Fruit fly (Drosophila melanogaster) whole organism, embryonic: Measurements from ENCODE around the gene CG4025.

Experiments used
- Adf1 ChIP-seq: fragments of 200-800 bp; sonication (Bioruptor generic); IDR thresholded peaks from 2 replicates; pipeline ENCODE4 v1.3.6; 2022; ENCODE audit warnings: missing biosample characterization, missing genetic modification characterization
- BEAF-32 ChIP-seq: fragments of 200-800 bp; sonication (Bioruptor generic); optimal IDR thresholded peaks from 3 replicates; lab custom pipeline; 2017; ENCODE audit warnings: missing biosample characterization, missing genetic modification characterization, mild to moderate bottlenecking, moderate library complexity, missing genetic modification reagents
- Bdp1 ChIP-seq: fragments of 200-800 bp; sonication (Bioruptor generic); optimal IDR thresholded peaks from 3 replicates; lab custom pipeline; 2016; ENCODE audit warnings: missing biosample characterization, missing genetic modification characterization
- CG10209 ChIP-seq: fragments of 200-800 bp; sonication (Bioruptor generic); optimal IDR thresholded peaks from 3 replicates; lab custom pipeline; 2017; ENCODE audit warnings: missing biosample characterization, mild to moderate bottlenecking, missing genetic modification characterization, missing genetic modification reagents
- CG10462 ChIP-seq: fragments of 200-800 bp; sonication (Bioruptor generic); optimal IDR thresholded peaks from 2 replicates; lab custom pipeline; 2016; ENCODE audit warnings: missing biosample characterization, missing genetic modification characterization
- CG12155 ChIP-seq: fragments of 200-800 bp; sonication (Bioruptor generic); optimal IDR thresholded peaks from 3 replicates; lab custom pipeline; 2016; ENCODE audit warnings: missing biosample characterization, missing genetic modification characterization
- CG12769 ChIP-seq: fragments of 200-800 bp; sonication (Bioruptor generic); optimal IDR thresholded peaks from 2 replicates; lab custom pipeline; 2019; ENCODE audit warnings: missing biosample characterization, mild to moderate bottlenecking, missing genetic modification characterization, moderate library complexity
- CG16779 ChIP-seq: fragments of 200-800 bp; sonication (Bioruptor generic); IDR thresholded peaks from 2 replicates; pipeline ENCODE4 v1.3.6; 2022; ENCODE audit warnings: missing biosample characterization, missing genetic modification characterization
- CG16863 ChIP-seq: fragments of 200-800 bp; sonication (Bioruptor generic); optimal IDR thresholded peaks from 3 replicates; lab custom pipeline; 2016; ENCODE audit warnings: missing biosample characterization, missing genetic modification characterization
- CG17361 ChIP-seq: fragments of 200-800 bp; sonication (Bioruptor generic); IDR thresholded peaks from 3 replicates; pipeline ENCODE4 v1.3.6; 2022; ENCODE audit warnings: missing biosample characterization, missing genetic modification characterization
- CG18619 ChIP-seq: fragments of 200-800 bp; sonication (Bioruptor generic); optimal IDR thresholded peaks from 3 replicates; lab custom pipeline; 2017; ENCODE audit warnings: missing biosample characterization, mild to moderate bottlenecking, missing genetic modification characterization
- CG2199 ChIP-seq: fragments of 200-800 bp; sonication (Bioruptor generic); IDR thresholded peaks from 3 replicates; pipeline ENCODE4 v1.3.6; 2022; ENCODE audit warnings: missing biosample characterization, missing genetic modification characterization
- CG31441 ChIP-seq: fragments of 200-800 bp; sonication (Bioruptor generic); IDR thresholded peaks from 2 replicates; pipeline ENCODE4 v1.3.6; 2022; ENCODE audit warnings: missing biosample characterization, missing genetic modification characterization
- CG43689 ChIP-seq: fragments of 200-800 bp; sonication (Bioruptor generic); IDR thresholded peaks from 2 replicates; pipeline ENCODE4 v1.3.6; 2022; ENCODE audit warnings: missing biosample characterization, missing genetic modification characterization
- CG4617 ChIP-seq: fragments of 200-800 bp; sonication (Bioruptor generic); optimal IDR thresholded peaks from 3 replicates; lab custom pipeline; 2016; ENCODE audit warnings: missing biosample characterization, missing genetic modification characterization, borderline replicate concordance
- CG7556 ChIP-seq: fragments of 200-800 bp; sonication (Bioruptor generic); optimal IDR thresholded peaks from 2 replicates; lab custom pipeline; 2017; ENCODE audit warnings: missing biosample characterization, mild to moderate bottlenecking, missing genetic modification characterization
- CG9727 ChIP-seq: fragments of 200-800 bp; sonication (Bioruptor generic); optimal IDR thresholded peaks from 3 replicates; lab custom pipeline; 2017; ENCODE audit warnings: missing biosample characterization, mild to moderate bottlenecking, missing genetic modification characterization
- Dip3 ChIP-seq: fragments of 200-800 bp; sonication (Bioruptor generic); optimal IDR thresholded peaks from 3 replicates; lab custom pipeline; 2016; ENCODE audit warnings: missing biosample characterization, missing genetic modification characterization
- Fer3 ChIP-seq: fragments of 200-800 bp; sonication (Bioruptor generic); optimal IDR thresholded peaks from 2 replicates; lab custom pipeline; 2018; ENCODE audit warnings: missing biosample characterization, mild to moderate bottlenecking, missing genetic modification characterization, moderate library complexity
- GATAe ChIP-seq: fragments of 200-800 bp; sonication (Bioruptor generic); conservative IDR thresholded peaks from 2 replicates; pipeline ENCODE4 v1.3.6; 2022; ENCODE audit warnings: missing biosample characterization, missing genetic modification characterization
- HLH4C ChIP-seq: fragments of 200-800 bp; sonication (Bioruptor generic); IDR thresholded peaks from 3 replicates; pipeline ENCODE4 v1.3.6; 2022; ENCODE audit warnings: missing biosample characterization, missing genetic modification characterization; ENCODE audit not compliant: partially characterized antibody
- Med ChIP-seq: fragments of 200-800 bp; sonication (Bioruptor generic); peaks from one replicate; lab custom pipeline; 2016; ENCODE audit warnings: missing biosample characterization, missing genetic modification characterization, mild to moderate bottlenecking, inconsistent platforms, moderate library complexity
- Opbp ChIP-seq: fragments of 200-800 bp; sonication (Bioruptor generic); IDR thresholded peaks from 3 replicates; pipeline ENCODE4 v1.3.6; 2022; ENCODE audit warnings: missing biosample characterization, missing genetic modification characterization; ENCODE audit not compliant: partially characterized antibody
- Pdp1 ChIP-seq, 2 experiments: fragments of 200-800 bp; sonication (Bioruptor generic); optimal IDR thresholded peaks; 3 replicates each; lab custom pipeline; 2016; ENCODE audit warnings: missing biosample characterization in 2 of 2, missing genetic modification characterization in 2 of 2, mild to moderate bottlenecking in 1 of 2, moderate library complexity in 1 of 2
- Poxn ChIP-seq: fragments of 200-800 bp; sonication (Bioruptor generic); IDR thresholded peaks from 2 replicates; pipeline ENCODE4 v1.3.6; 2022; ENCODE audit warnings: missing biosample characterization, missing genetic modification characterization
- Rfx ChIP-seq: fragments of 200-800 bp; sonication (Bioruptor generic); IDR thresholded peaks from 2 replicates; pipeline ENCODE4 v1.3.6; 2022; ENCODE audit warnings: missing biosample characterization, missing genetic modification characterization
- Side ChIP-seq: fragments of 200-800 bp; sonication (Bioruptor generic); optimal IDR thresholded peaks from 2 replicates; lab custom pipeline; 2016; ENCODE audit warnings: missing biosample characterization, missing genetic modification characterization
- Spps ChIP-seq: fragments of 200-800 bp; sonication (Bioruptor generic); optimal IDR thresholded peaks from 2 replicates; lab custom pipeline; 2018; ENCODE audit warnings: missing biosample characterization, mild to moderate bottlenecking, missing genetic modification characterization
- YL-1 ChIP-seq: fragments of 200-800 bp; sonication (Bioruptor generic); optimal IDR thresholded peaks from 3 replicates; lab custom pipeline; 2017; ENCODE audit warnings: missing biosample characterization, mild to moderate bottlenecking, missing genetic modification characterization
- abd-A ChIP-seq: fragments of 200-800 bp; sonication (Bioruptor generic); optimal IDR thresholded peaks from 3 replicates; lab custom pipeline; 2019; ENCODE audit warnings: missing biosample characterization, mild to moderate bottlenecking, missing genetic modification characterization, moderate library complexity
- da ChIP-seq: fragments of 200-800 bp; sonication (Bioruptor generic); optimal IDR thresholded peaks from 2 replicates; lab custom pipeline; 2016; ENCODE audit warnings: missing biosample characterization, missing genetic modification characterization
- dan ChIP-seq: fragments of 200-800 bp; sonication (Bioruptor generic); IDR thresholded peaks from 2 replicates; pipeline ENCODE4 v1.3.6; 2022; ENCODE audit warnings: missing biosample characterization, missing genetic modification characterization
- gce ChIP-seq: fragments of 200-800 bp; sonication (Bioruptor generic); IDR thresholded peaks from 3 replicates; pipeline ENCODE4 v1.3.6; 2022; ENCODE audit warnings: missing biosample characterization, missing genetic modification characterization
- gfzf ChIP-seq: fragments of 200-800 bp; sonication (Bioruptor generic); optimal IDR thresholded peaks from 2 replicates; lab custom pipeline; 2016; ENCODE audit warnings: missing biosample characterization, mild to moderate bottlenecking, missing genetic modification characterization, moderate library complexity
- grau ChIP-seq: fragments of 200-800 bp; optimal IDR thresholded peaks from 3 replicates; lab custom pipeline; 2019; ENCODE audit warnings: missing biosample characterization, mild to moderate bottlenecking, missing genetic modification characterization, moderate library complexity
- jumu ChIP-seq: fragments of 200-800 bp; sonication (Bioruptor generic); optimal IDR thresholded peaks from 3 replicates; lab custom pipeline; 2016; ENCODE audit warnings: missing biosample characterization, missing genetic modification characterization
- kni ChIP-seq: fragments of 200-800 bp; sonication (Bioruptor generic); optimal IDR thresholded peaks from 3 replicates; lab custom pipeline; 2017; ENCODE audit warnings: mild to moderate bottlenecking, missing biosample characterization, missing genetic modification reagents, missing genetic modification characterization
- lmd ChIP-seq: fragments of 200-800 bp; sonication (Bioruptor generic); IDR thresholded peaks from 2 replicates; pipeline ENCODE4 v1.3.6; 2022; ENCODE audit warnings: missing biosample characterization, missing genetic modification characterization
- luna ChIP-seq: fragments of 200-800 bp; sonication (Bioruptor generic); optimal IDR thresholded peaks from 2 replicates; lab custom pipeline; 2016; ENCODE audit warnings: missing biosample characterization, missing genetic modification characterization
- maf-S ChIP-seq: fragments of 200-800 bp; sonication (Bioruptor generic); optimal IDR thresholded peaks from 2 replicates; lab custom pipeline; 2016; ENCODE audit warnings: missing biosample characterization, missing genetic modification characterization
- nmo ChIP-seq: fragments of 200-800 bp; sonication (Bioruptor generic); optimal IDR thresholded peaks from 2 replicates; lab custom pipeline; 2018; ENCODE audit warnings: missing biosample characterization, mild to moderate bottlenecking, missing genetic modification characterization, moderate library complexity
- nom ChIP-seq: fragments of 200-800 bp; sonication (Bioruptor generic); optimal IDR thresholded peaks from 2 replicates; lab custom pipeline; 2017; ENCODE audit warnings: missing biosample characterization, missing genetic modification characterization, mild to moderate bottlenecking, moderate library complexity, missing genetic modification reagents
- oc ChIP-seq: fragments of 200-800 bp; sonication (Bioruptor generic); optimal IDR thresholded peaks from 2 replicates; lab custom pipeline; 2018; ENCODE audit warnings: missing biosample characterization, mild to moderate bottlenecking, missing genetic modification characterization, moderate library complexity
- salm ChIP-seq: fragments of 200-800 bp; sonication (Bioruptor generic); optimal IDR thresholded peaks from 2 replicates; lab custom pipeline; 2018; ENCODE audit warnings: missing biosample characterization, mild to moderate bottlenecking, missing genetic modification characterization
- sna ChIP-seq: fragments of 200-800 bp; sonication (Bioruptor generic); IDR thresholded peaks from 2 replicates; pipeline ENCODE4 v1.3.6; 2022; ENCODE audit warnings: missing biosample characterization, missing genetic modification characterization; ENCODE audit not compliant: partially characterized antibody
- so ChIP-seq: fragments of 200-800 bp; sonication (Bioruptor generic); IDR thresholded peaks from 3 replicates; pipeline ENCODE4 v1.3.6; 2022; ENCODE audit warnings: missing biosample characterization, missing genetic modification characterization
- tgo ChIP-seq: fragments of 200-800 bp; sonication (Bioruptor generic); IDR thresholded peaks from 3 replicates; pipeline ENCODE4 v1.3.6; 2022; ENCODE audit warnings: missing biosample characterization, missing genetic modification characterization
- tin ChIP-seq: fragments of 200-800 bp; sonication (Bioruptor generic); optimal IDR thresholded peaks from 3 replicates; lab custom pipeline; 2016; ENCODE audit warnings: missing biosample characterization, missing genetic modification characterization
- twi ChIP-seq: fragments of 200-800 bp; optimal IDR thresholded peaks from 2 replicates; lab custom pipeline; 2019; ENCODE audit warnings: missing biosample characterization, mild to moderate bottlenecking, missing genetic modification characterization, moderate library complexity
- usp ChIP-seq: fragments of >200 bp; optimal IDR thresholded peaks from 2 replicates; lab custom pipeline; 2017; ENCODE audit warnings: missing biosample characterization, missing genetic modification characterization
- zfh2 ChIP-seq: fragments of 200-800 bp; sonication (Bioruptor generic); optimal IDR thresholded peaks from 2 replicates; lab custom pipeline; 2016; ENCODE audit warnings: missing biosample characterization, missing genetic modification characterization

Gene CG4025

dm6 chrX:2070708-2071063, 6.1 kb upstream of the CG4025 start (continued):
- TF ChIP-seq Med (GFP tag; lab: Kevin White, UChicago): peak; percentile 95
- peak; percentile 55; the same call in 2 of the 3 replicates for TF ChIP-seq CG17361 (GFP tag; lab: Robert Waterston, UW)
- peak; percentile 22; the same call in 1 of the 2 replicates for TF ChIP-seq Poxn (GFP tag; lab: Robert Waterston, UW)
- no peak for TF ChIP-seq Spps
- no peak for TF ChIP-seq usp (GFP tag; lab: Kevin White, UChicago)
- TF ChIP-seq Fer3 (tag; lab: Kevin White, UChicago): peak; percentile 58
- no peak for TF ChIP-seq dan (GFP tag; lab: Robert Waterston, UW)
- peak; percentile 73 for TF ChIP-seq zfh2 (GFP tag; lab: Kevin White, UChicago)
- TF ChIP-seq CG12769 (tag; lab: Kevin White, UChicago): peak; percentile 86
- peak; percentile 60 for TF ChIP-seq CG12155 (GFP tag; lab: Kevin White, UChicago)
- peak; percentile 42 for TF ChIP-seq tin
- TF ChIP-seq Bdp1: peak; percentile 9
- TF ChIP-seq Pdp1 (GFP tag; optimal IDR thresholded peaks at IDR 0.05; lab: Kevin White, UChicago): peak; percentile 24 to 61
- peak; percentile 84 for TF ChIP-seq lmd
- no peak for TF ChIP-seq da (GFP tag; lab: Kevin White, UChicago)
- peak; percentile 20 for TF ChIP-seq luna (GFP tag; lab: Kevin White, UChicago)
- TF ChIP-seq BEAF-32: no peak
- no peak for TF ChIP-seq Adf1 (GFP tag; lab: Robert Waterston, UW)
- no peak for TF ChIP-seq twi (tag; lab: Kevin White, UChicago)
- no peak for TF ChIP-seq gfzf
- peak; percentile 11 for TF ChIP-seq nom (GFP tag; lab: Kevin White, UChicago)
- TF ChIP-seq CG7556 (GFP tag; lab: Kevin White, UChicago): peak; percentile 47
- TF ChIP-seq sna (GFP tag; lab: Robert Waterston, UW): no peak
- peak; percentile 35 for TF ChIP-seq salm
- peak; percentile 76 for TF ChIP-seq Side
- TF ChIP-seq grau (tag; lab: Kevin White, UChicago): peak; percentile 96
- peak; percentile 43 for TF ChIP-seq CG10209 (GFP tag; lab: Kevin White, UChicago)
- TF ChIP-seq Dip3 (GFP tag; lab: Kevin White, UChicago): peak; percentile 52
- no peak for TF ChIP-seq GATAe (GFP tag; lab: Robert Waterston, UW)
- no peak for TF ChIP-seq CG10462
- peak; percentile 56 for TF ChIP-seq CG16863 (GFP tag; lab: Kevin White, UChicago)
- peak; percentile 86 for TF ChIP-seq Rfx (GFP tag; lab: Robert Waterston, UW)
- TF ChIP-seq CG18619 (GFP tag; lab: Kevin White, UChicago): peak; percentile 42
- TF ChIP-seq maf-S: peak; percentile 54
- TF ChIP-seq CG2199 (GFP tag; lab: Robert Waterston, UW): peak; percentile 34; the same call in 1 of the 3 replicates
- no peak for TF ChIP-seq CG43689
- TF ChIP-seq CG16779 (GFP tag; lab: Robert Waterston, UW): no peak
- TF ChIP-seq gce (GFP tag; lab: Robert Waterston, UW): peak; percentile 57; the same call in 2 of the 3 replicates
- peak; percentile 49 for TF ChIP-seq CG9727
- TF ChIP-seq HLH4C: no peak
- no peak for TF ChIP-seq CG4617 (GFP tag; lab: Kevin White, UChicago)
- TF ChIP-seq so (GFP tag; lab: Robert Waterston, UW): peak; percentile 72; the same call in 2 of the 3 replicates
- peak; percentile 52 for TF ChIP-seq nmo (GFP tag; lab: Kevin White, UChicago)
- TF ChIP-seq abd-A (tag; lab: Kevin White, UChicago): peak; percentile 5
- peak; percentile 42 for TF ChIP-seq kni (GFP tag; lab: Kevin White, UChicago)
- TF ChIP-seq Opbp: no peak
- TF ChIP-seq tgo (GFP tag; lab: Robert Waterston, UW): peak; percentile 78
- TF ChIP-seq CG31441 (GFP tag; lab: Robert Waterston, UW): peak; percentile 44; the same call in 1 of the 2 replicates
- no peak for TF ChIP-seq YL-1 (GFP tag; lab: Kevin White, UChicago)
- peak; percentile 62 for TF ChIP-seq jumu (GFP tag; lab: Kevin White, UChicago)
- no peak for TF ChIP-seq oc (tag; lab: Kevin White, UChicago)
